Worm (Caenorhabditis elegans) whole organism, L3 larva: ENCODE data around the gene fip-2.

Experiments
- R02D3.7 ChIP-seq: fragments of 150-350 bp; optimal IDR thresholded peaks from 2 replicates; lab custom pipeline; 2014; ENCODE audit warnings: missing biosample characterization, missing genetic modification characterization
- aly-2 ChIP-seq: fragments of 150-350 bp; optimal IDR thresholded peaks from 2 replicates; lab custom pipeline; 2014; ENCODE audit warnings: missing biosample characterization, missing genetic modification characterization
- ama-1 ChIP-seq: fragments of 150-350 bp; optimal IDR thresholded peaks from 2 replicates; lab custom pipeline; 2018
- ceh-16 ChIP-seq: sonication (generic microtip); optimal IDR thresholded peaks from 2 replicates; lab custom pipeline; 2017; ENCODE audit warnings: missing biosample characterization, missing genetic modification characterization
- ceh-82 ChIP-seq: fragments of 150-350 bp; optimal IDR thresholded peaks from 2 replicates; lab custom pipeline; 2014; ENCODE audit warnings: missing biosample characterization, missing genetic modification characterization
- daf-12 ChIP-seq: fragments of 150-350 bp; optimal IDR thresholded peaks from 2 replicates; lab custom pipeline; 2014; ENCODE audit warnings: missing biosample characterization, missing genetic modification reagents, missing genetic modification characterization
- egl-5 ChIP-seq: fragments of 150-350 bp; optimal IDR thresholded peaks from 2 replicates; lab custom pipeline; 2017; ENCODE audit warnings: missing biosample characterization, missing genetic modification reagents, missing genetic modification characterization, inconsistent platforms
- elt-1 ChIP-seq: fragments of 150-350 bp; optimal IDR thresholded peaks from 2 replicates; lab custom pipeline; 2014; ENCODE audit warnings: missing biosample characterization, missing genetic modification characterization
- elt-2 ChIP-seq: sonication (generic microtip); optimal IDR thresholded peaks from 2 replicates; lab custom pipeline; 2016; ENCODE audit warnings: missing genetic modification reagents, mild to moderate bottlenecking, missing genetic modification characterization, missing compliant biosample characterization
- eor-1 ChIP-seq, 2 experiments: fragments of 150-350 bp; optimal IDR thresholded peaks; 2 replicates each; lab custom pipeline; 2014 to 2018; ENCODE audit warnings: missing biosample characterization in 2 of 2, missing genetic modification characterization in 2 of 2
- fkh-10 ChIP-seq: sonication (generic microtip); optimal IDR thresholded peaks from 2 replicates; lab custom pipeline; 2017; ENCODE audit warnings: missing biosample characterization, missing genetic modification reagents, missing genetic modification characterization
- fkh-2 ChIP-seq: fragments of 150-350 bp; optimal IDR thresholded peaks from 2 replicates; lab custom pipeline; 2014; ENCODE audit warnings: missing biosample characterization, missing genetic modification reagents, missing genetic modification characterization
- hmg-11 ChIP-seq: sonication (generic microtip); optimal IDR thresholded peaks from 2 replicates; lab custom pipeline; 2016; ENCODE audit warnings: missing genetic modification characterization, missing compliant biosample characterization
- jun-1 ChIP-seq: fragments of 150-350 bp; optimal IDR thresholded peaks from 2 replicates; lab custom pipeline; 2014; ENCODE audit warnings: missing biosample characterization, missing genetic modification reagents, missing genetic modification characterization
- lin-15B ChIP-seq: fragments of 150-350 bp; optimal IDR thresholded peaks from 2 replicates; lab custom pipeline; 2014; ENCODE audit warnings: missing biosample characterization, missing genetic modification characterization
- lin-39 ChIP-seq: fragments of 150-350 bp; optimal IDR thresholded peaks from 2 replicates; lab custom pipeline; 2018; ENCODE audit warnings: missing biosample characterization, missing genetic modification reagents, missing genetic modification characterization
- lsy-12 ChIP-seq: sonication (generic microtip); optimal IDR thresholded peaks from 2 replicates; lab custom pipeline; 2016; ENCODE audit warnings: mild to moderate bottlenecking, missing genetic modification characterization, missing compliant biosample characterization
- mdl-1 ChIP-seq: fragments of 150-350 bp; optimal IDR thresholded peaks from 2 replicates; lab custom pipeline; 2014; ENCODE audit warnings: missing biosample characterization, missing genetic modification characterization
- mml-1 ChIP-seq: fragments of 150-350 bp; sonication (generic microtip); optimal IDR thresholded peaks from 3 replicates; lab custom pipeline; 2014; ENCODE audit warnings: missing biosample characterization, missing genetic modification characterization
- nfya-1 ChIP-seq: sonication (generic microtip); optimal IDR thresholded peaks from 2 replicates; lab custom pipeline; 2017; ENCODE audit warnings: missing genetic modification characterization, mild to moderate bottlenecking, missing compliant biosample characterization, antibody characterized with exemption, moderate library complexity; ENCODE audit not compliant: insufficient read depth
- nhr-12 ChIP-seq: fragments of 150-350 bp; optimal IDR thresholded peaks from 2 replicates; lab custom pipeline; 2014; ENCODE audit warnings: missing biosample characterization, missing genetic modification characterization
- nhr-237 ChIP-seq: fragments of 150-350 bp; optimal IDR thresholded peaks from 2 replicates; lab custom pipeline; 2014; ENCODE audit warnings: missing biosample characterization, missing genetic modification characterization
- nhr-25 ChIP-seq: sonication (generic microtip); optimal IDR thresholded peaks from 2 replicates; lab custom pipeline; 2017; ENCODE audit warnings: missing biosample characterization, missing genetic modification characterization
- nhr-28 ChIP-seq: fragments of 150-350 bp; optimal IDR thresholded peaks from 2 replicates; lab custom pipeline; 2014; ENCODE audit warnings: missing biosample characterization, missing genetic modification characterization
- nhr-67 ChIP-seq: fragments of 150-350 bp; optimal IDR thresholded peaks from 2 replicates; lab custom pipeline; 2014; ENCODE audit warnings: missing biosample characterization, missing genetic modification characterization
- nhr-76 ChIP-seq: fragments of 150-350 bp; sonication (generic microtip); optimal IDR thresholded peaks from 5 replicates; lab custom pipeline; 2014; ENCODE audit warnings: missing biosample characterization, missing genetic modification characterization
- nhr-77 ChIP-seq: fragments of 150-350 bp; optimal IDR thresholded peaks from 2 replicates; lab custom pipeline; 2014; ENCODE audit warnings: missing biosample characterization, missing genetic modification characterization
- pha-4 ChIP-seq: fragments of 150-350 bp; optimal IDR thresholded peaks from 2 replicates; lab custom pipeline; 2014; ENCODE audit warnings: missing biosample characterization, missing genetic modification reagents, missing genetic modification characterization
- pqm-1 ChIP-seq: fragments of 150-350 bp; optimal IDR thresholded peaks from 2 replicates; lab custom pipeline; 2017; ENCODE audit warnings: missing biosample characterization, missing genetic modification characterization, inconsistent platforms
- skn-1 ChIP-seq: fragments of 150-350 bp; optimal IDR thresholded peaks from 2 replicates; lab custom pipeline; 2014; ENCODE audit warnings: missing biosample characterization, missing genetic modification characterization
- snpc-4 ChIP-seq: fragments of 150-350 bp; optimal IDR thresholded peaks from 2 replicates; lab custom pipeline; 2014; ENCODE audit warnings: missing biosample characterization, missing genetic modification characterization
- unc-39 ChIP-seq: sonication (generic microtip); optimal IDR thresholded peaks from 4 replicates; lab custom pipeline; 2017; ENCODE audit warnings: missing biosample characterization, missing genetic modification characterization
- unc-62 ChIP-seq: fragments of 150-350 bp; sonication (generic microtip); optimal IDR thresholded peaks from 4 replicates; lab custom pipeline; 2014; ENCODE audit warnings: missing biosample characterization, missing genetic modification reagents, missing genetic modification characterization
- zag-1 ChIP-seq: fragments of 150-350 bp; optimal IDR thresholded peaks from 2 replicates; lab custom pipeline; 2014; ENCODE audit warnings: missing biosample characterization, missing genetic modification characterization
- ztf-11 ChIP-seq: fragments of 150-350 bp; optimal IDR thresholded peaks from 2 replicates; lab custom pipeline; 2014; ENCODE audit warnings: missing biosample characterization, missing genetic modification characterization
- ztf-4 ChIP-seq: fragments of 150-350 bp; optimal IDR thresholded peaks from 2 replicates; lab custom pipeline; 2014; ENCODE audit warnings: missing biosample characterization, missing genetic modification characterization

Gene fip-2

DNA sequence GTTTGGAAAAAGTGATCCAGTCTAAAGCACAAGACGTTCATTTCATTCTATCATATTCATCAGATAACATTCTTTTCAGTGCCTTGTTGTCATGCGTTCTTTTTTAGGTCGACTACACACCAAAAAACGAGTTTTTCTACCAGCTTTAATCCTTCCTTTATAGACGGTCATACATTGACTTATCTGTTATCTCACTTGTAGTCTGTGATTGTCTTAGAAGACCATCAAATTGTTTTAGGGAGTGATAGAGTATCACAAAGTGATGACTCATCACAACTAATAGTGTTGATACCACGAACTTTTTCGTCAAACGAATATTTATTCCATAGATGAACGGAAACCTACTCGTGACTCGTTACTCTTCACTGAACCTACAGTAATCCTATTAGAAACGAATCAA is 18.1 kb downstream of the fip-2 start (continued):
- TF ChIP-seq nhr-67 (tag; lab: Kevin White, UChicago), result no peak
- no peak for TF ChIP-seq nhr-28
- TF ChIP-seq nfya-1 (tag; lab: Kevin White, UChicago), result no peak
- no peak for TF ChIP-seq nhr-237 (tag; lab: Kevin White, UChicago)
- TF ChIP-seq lin-15B (tag; lab: Kevin White, UChicago), result no peak
- no peak for TF ChIP-seq nhr-77 (tag; lab: Kevin White, UChicago)
- no peak for TF ChIP-seq fkh-2 (tag; lab: Kevin White, UChicago)
- TF ChIP-seq nhr-76 (tag; lab: Kevin White, UChicago), result no peak
- no peak for TF ChIP-seq snpc-4 (tag; lab: Kevin White, UChicago)
- TF ChIP-seq hmg-11 (tag; lab: Kevin White, UChicago), result no peak
- no peak for TF ChIP-seq aly-2 (tag; lab: Kevin White, UChicago)
- TF ChIP-seq jun-1 (tag; lab: Kevin White, UChicago), result peak; percentile 43
- TF ChIP-seq unc-39 (tag; lab: Kevin White, UChicago), result no peak
- no peak for TF ChIP-seq nhr-12 (tag; lab: Kevin White, UChicago)
- no peak for TF ChIP-seq ama-1 (lab: Kevin White, UChicago)
- TF ChIP-seq pha-4 (tag; lab: Kevin White, UChicago), result no peak
- no peak for TF ChIP-seq mml-1 (tag; lab: Kevin White, UChicago)
- peak; percentile 34 for TF ChIP-seq elt-2 (tag; lab: Kevin White, UChicago)
- TF ChIP-seq R02D3.7 (tag; lab: Kevin White, UChicago), result no peak
- no peak for TF ChIP-seq ztf-11 (tag; lab: Kevin White, UChicago)
- TF ChIP-seq ceh-16 (tag; lab: Kevin White, UChicago), result no peak
- TF ChIP-seq ztf-4 (tag; lab: Kevin White, UChicago), result no peak
- TF ChIP-seq lsy-12 (tag; lab: Kevin White, UChicago), result no peak
- no peak for TF ChIP-seq eor-1 (tag; optimal IDR thresholded peaks at IDR 0.05; lab: Kevin White, UChicago)
- TF ChIP-seq ceh-82, result no peak
- TF ChIP-seq lin-39 (tag; lab: Kevin White, UChicago), result no peak
- TF ChIP-seq pqm-1 (tag; lab: Kevin White, UChicago), result peak; percentile 15

DNA sequence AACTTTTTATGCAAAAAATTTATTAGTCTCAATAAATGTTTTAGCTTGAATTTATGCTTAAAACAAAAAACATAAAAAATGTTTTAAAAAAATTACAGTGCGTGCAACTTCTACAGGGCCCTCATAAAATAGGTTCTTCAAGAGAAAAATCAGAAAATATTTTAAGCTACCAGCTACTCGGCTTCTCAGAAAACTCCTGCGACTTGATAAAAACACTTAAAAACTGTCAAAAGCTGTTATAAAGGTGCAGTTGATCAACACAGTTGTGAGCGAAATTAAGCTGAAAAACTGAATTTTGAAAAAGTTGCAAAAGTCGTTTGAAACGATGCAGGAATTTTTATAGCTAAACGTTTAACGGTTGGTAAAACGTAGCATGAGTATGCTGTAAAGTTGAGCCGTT is 21.0 kb downstream of the fip-2 start:
- TF ChIP-seq ztf-11 (tag; lab: Kevin White, UChicago), result no peak
- TF ChIP-seq lsy-12 (tag; lab: Kevin White, UChicago), result peak; percentile 42
- peak; percentile 48 for TF ChIP-seq nfya-1 (tag; lab: Kevin White, UChicago)
- TF ChIP-seq ama-1 (lab: Kevin White, UChicago), result peak; percentile 99
- TF ChIP-seq snpc-4 (tag; lab: Kevin White, UChicago), result peak; percentile 10
- TF ChIP-seq fkh-10 (GFP tag; lab: Kevin White, UChicago), result no peak

DNA sequence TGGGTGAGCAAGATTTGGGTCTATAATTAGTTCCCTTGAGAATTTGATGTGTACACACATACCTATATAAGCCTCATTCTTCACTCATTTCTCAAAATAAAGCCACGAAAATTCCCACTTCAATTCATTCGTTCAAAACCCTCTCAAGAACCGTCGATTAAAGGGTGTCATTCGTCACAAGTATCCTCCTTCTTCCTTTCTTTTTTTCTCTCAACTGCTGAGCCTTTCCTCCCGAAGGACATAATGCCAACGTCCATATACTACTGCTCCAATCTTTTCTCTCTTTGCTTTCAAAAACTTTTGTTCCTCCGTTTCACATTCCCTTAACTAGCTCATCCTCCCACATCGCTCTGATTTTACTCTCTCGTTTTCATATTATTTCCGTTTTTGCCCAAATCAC is 24.4 kb downstream of the fip-2 start, which contains the start of gene T27E4.1:
TSS of gene T27E4.1 (plus strand) at position 137 of the 400 bp plus-strand sequence.
- TF ChIP-seq skn-1 (tag; lab: Kevin White, UChicago) (no peak), nhr-25 (no peak), lin-39 (tag; lab: Kevin White, UChicago) (peak; percentile 44), elt-2 (tag; lab: Kevin White, UChicago) (no peak), elt-1 (no peak), mml-1 (tag; lab: Kevin White, UChicago) (no peak), daf-12 (tag; lab: Kevin White, UChicago) (no peak)
- TF ChIP-seq, all 47 proteins: peak for 1

DNA sequence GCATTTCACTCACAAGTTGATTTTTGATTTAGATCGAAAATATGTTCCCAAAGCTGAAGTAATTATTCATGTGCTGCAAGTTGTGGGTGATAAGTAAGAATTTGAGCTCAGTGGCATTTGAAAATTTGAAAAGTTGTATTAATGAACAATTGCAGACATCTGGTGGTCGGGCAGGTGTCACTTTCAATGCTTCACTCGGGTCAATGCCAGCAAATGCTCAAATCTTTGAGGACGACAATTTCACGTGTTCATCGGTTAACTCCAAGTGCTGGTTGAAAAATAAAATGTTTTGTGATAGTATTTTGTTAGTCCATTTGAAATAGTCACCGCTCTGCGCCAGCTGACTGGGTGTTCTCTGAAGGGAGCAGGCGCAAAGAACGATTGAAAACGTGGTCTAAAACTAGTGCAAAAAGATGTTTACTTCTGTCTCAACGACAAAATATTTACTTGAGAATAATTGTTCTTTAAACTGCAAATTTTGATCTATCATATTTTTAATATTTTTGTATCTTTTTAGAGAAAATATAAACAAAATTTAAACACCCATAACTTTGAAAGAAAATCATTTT is 26.4 kb downstream of the fip-2 start:
- peak; percentile 63 for TF ChIP-seq jun-1 (tag; lab: Kevin White, UChicago)
- no peak for TF ChIP-seq zag-1
- peak; percentile 15 for TF ChIP-seq lsy-12 (tag; lab: Kevin White, UChicago)
- no peak for TF ChIP-seq unc-62
- peak; percentile 82 for TF ChIP-seq pqm-1 (tag; lab: Kevin White, UChicago)
- peak; percentile 43 for TF ChIP-seq egl-5 (tag; lab: Kevin White, UChicago)
- TF ChIP-seq mdl-1 (tag; lab: Kevin White, UChicago), result peak; percentile 3
- TF ChIP-seq nfya-1 (tag; lab: Kevin White, UChicago), result peak; percentile 14
- peak; percentile 96 for TF ChIP-seq pha-4 (tag; lab: Kevin White, UChicago)
- TF ChIP-seq elt-2 (tag; lab: Kevin White, UChicago), result peak; percentile 76
- peak; percentile 76 for TF ChIP-seq lin-39 (tag; lab: Kevin White, UChicago)
- no peak for TF ChIP-seq nhr-12 (tag; lab: Kevin White, UChicago)
